Fruit fly (Drosophila melanogaster) whole organism, prepupa: ENCODE data around the gene eEF1alpha2.

Experiments
- CG10631 ChIP-seq: fragments of 200-800 bp; sonication (Bioruptor generic); optimal IDR thresholded peaks from 2 replicates; lab custom pipeline; 2016; ENCODE audit warnings: missing biosample characterization, missing genetic modification characterization
- CG11762 ChIP-seq: fragments of 200-800 bp; sonication (Bioruptor generic); optimal IDR thresholded peaks from 3 replicates; lab custom pipeline; 2016; ENCODE audit warnings: missing biosample characterization, missing genetic modification characterization; ENCODE audit not compliant: insufficient read depth
- CG11902 ChIP-seq: fragments of 200-800 bp; sonication (Bioruptor generic); optimal IDR thresholded peaks from 3 replicates; lab custom pipeline; 2016; ENCODE audit warnings: missing biosample characterization, missing genetic modification characterization
- CG15336 ChIP-seq: fragments of 200-800 bp; sonication (Bioruptor generic); IDR thresholded peaks from 2 replicates; pipeline ENCODE4 v1.3.6; 2022; ENCODE audit warnings: missing biosample characterization, missing genetic modification characterization
- CG3032 ChIP-seq: fragments of 200-800 bp; optimal IDR thresholded peaks from 2 replicates; lab custom pipeline; 2019; ENCODE audit warnings: missing biosample characterization, mild to moderate bottlenecking, missing genetic modification characterization, moderate library complexity
- CG31627 ChIP-seq: fragments of 200-800 bp; sonication (Bioruptor generic); optimal IDR thresholded peaks from 3 replicates; lab custom pipeline; 2016; ENCODE audit warnings: missing biosample characterization, missing genetic modification characterization
- CG32006 ChIP-seq: fragments of 200-800 bp; sonication (Bioruptor generic); optimal IDR thresholded peaks from 3 replicates; lab custom pipeline; 2017; ENCODE audit warnings: missing biosample characterization, mild to moderate bottlenecking, missing genetic modification characterization
- CG34406 ChIP-seq: fragments of 200-800 bp; sonication (Bioruptor generic); optimal IDR thresholded peaks from 3 replicates; lab custom pipeline; 2016; ENCODE audit warnings: missing biosample characterization, missing genetic modification characterization
- CG3919 ChIP-seq: fragments of 200-800 bp; sonication (Bioruptor generic); optimal IDR thresholded peaks from 3 replicates; lab custom pipeline; 2016; ENCODE audit warnings: missing biosample characterization, missing genetic modification characterization
- CG4318 ChIP-seq: fragments of 200-800 bp; sonication (Bioruptor generic); optimal IDR thresholded peaks from 3 replicates; lab custom pipeline; 2017; ENCODE audit warnings: missing biosample characterization, mild to moderate bottlenecking, missing genetic modification characterization
- CG6808 ChIP-seq: fragments of 200-800 bp; sonication (Bioruptor generic); optimal IDR thresholded peaks from 3 replicates; lab custom pipeline; 2017; ENCODE audit warnings: missing biosample characterization, missing genetic modification characterization, mild to moderate bottlenecking, moderate library complexity, missing genetic modification reagents
- CG6854 ChIP-seq: fragments of 200-800 bp; sonication (Bioruptor generic); optimal IDR thresholded peaks from 2 replicates; lab custom pipeline; 2017; ENCODE audit warnings: missing biosample characterization, mild to moderate bottlenecking, missing genetic modification characterization
- CG7368 ChIP-seq: fragments of 200-800 bp; sonication (Bioruptor generic); optimal IDR thresholded peaks from 3 replicates; lab custom pipeline; 2016; ENCODE audit warnings: missing biosample characterization, missing genetic modification characterization
- CG8119 ChIP-seq: fragments of 200-800 bp; sonication (Bioruptor generic); IDR thresholded peaks from 3 replicates; pipeline ENCODE4 v1.3.6; 2022; ENCODE audit warnings: missing biosample characterization, missing genetic modification characterization
- CG8319 ChIP-seq: fragments of 200-800 bp; sonication (Bioruptor generic); optimal IDR thresholded peaks from 3 replicates; lab custom pipeline; 2016; ENCODE audit warnings: missing biosample characterization, missing genetic modification characterization
- Eip78C ChIP-seq: fragments of 200-800 bp; sonication (Bioruptor generic); peaks from one replicate; lab custom pipeline; 2016; ENCODE audit warnings: missing biosample characterization, missing genetic modification characterization
- Eip93F ChIP-seq: fragments of 200-800 bp; sonication (Bioruptor generic); optimal IDR thresholded peaks from 2 replicates; lab custom pipeline; 2016; ENCODE audit warnings: missing biosample characterization, mild to moderate bottlenecking, missing genetic modification characterization
- Ets96B ChIP-seq: fragments of 200-800 bp; optimal IDR thresholded peaks from 2 replicates; lab custom pipeline; 2019; ENCODE audit warnings: missing biosample characterization, mild to moderate bottlenecking, missing genetic modification characterization, moderate library complexity
- Hr39 ChIP-seq: fragments of 200-800 bp; sonication (Bioruptor generic); optimal IDR thresholded peaks from 2 replicates; lab custom pipeline; 2016; ENCODE audit warnings: missing biosample characterization, missing genetic modification characterization
- Hr4 ChIP-seq: fragments of 200-800 bp; sonication (Bioruptor generic); optimal IDR thresholded peaks from 3 replicates; lab custom pipeline; 2016; ENCODE audit warnings: missing biosample characterization, missing genetic modification characterization
- Lpt ChIP-seq: fragments of 200-800 bp; sonication (Bioruptor generic); optimal IDR thresholded peaks from 3 replicates; lab custom pipeline; 2016; ENCODE audit warnings: missing biosample characterization, missing genetic modification characterization
- Met ChIP-seq: fragments of 200-800 bp; sonication (Bioruptor generic); optimal IDR thresholded peaks from 3 replicates; lab custom pipeline; 2016; ENCODE audit warnings: missing biosample characterization, missing genetic modification characterization
- OdsH ChIP-seq: fragments of 200-800 bp; sonication (Bioruptor generic); optimal IDR thresholded peaks from 3 replicates; lab custom pipeline; 2016; ENCODE audit warnings: missing biosample characterization, missing genetic modification characterization
- Smox ChIP-seq: fragments of 200-800 bp; sonication (Bioruptor generic); optimal IDR thresholded peaks from 3 replicates; lab custom pipeline; 2016; ENCODE audit warnings: missing biosample characterization, missing genetic modification characterization
- Sox102F ChIP-seq: fragments of 200-800 bp; sonication (Bioruptor generic); optimal IDR thresholded peaks from 2 replicates; lab custom pipeline; 2016; ENCODE audit warnings: missing biosample characterization, mild to moderate bottlenecking, missing genetic modification characterization
- Sox14 ChIP-seq: fragments of 200-800 bp; sonication (Bioruptor generic); optimal IDR thresholded peaks from 3 replicates; lab custom pipeline; 2016; ENCODE audit warnings: missing biosample characterization, missing genetic modification characterization
- achi ChIP-seq: fragments of 200-800 bp; sonication (Bioruptor generic); optimal IDR thresholded peaks from 3 replicates; lab custom pipeline; 2016; ENCODE audit warnings: missing biosample characterization, missing genetic modification characterization
- acj6 ChIP-seq: fragments of 200-800 bp; sonication (Bioruptor generic); optimal IDR thresholded peaks from 3 replicates; lab custom pipeline; 2016; ENCODE audit warnings: missing biosample characterization, missing genetic modification characterization
- dac ChIP-seq: fragments of 200-800 bp; sonication (Bioruptor generic); optimal IDR thresholded peaks from 2 replicates; lab custom pipeline; 2017; ENCODE audit warnings: missing biosample characterization, mild to moderate bottlenecking, missing genetic modification characterization
- dsx ChIP-seq: fragments of 200-800 bp; optimal IDR thresholded peaks from 3 replicates; lab custom pipeline; 2019; ENCODE audit warnings: missing biosample characterization, mild to moderate bottlenecking, missing genetic modification characterization, moderate library complexity; ENCODE audit not compliant: poor library complexity, severe bottlenecking
- eg ChIP-seq: fragments of 200-800 bp; sonication (Bioruptor generic); IDR thresholded peaks from 3 replicates; pipeline ENCODE4 v1.3.6; 2022; ENCODE audit warnings: missing biosample characterization, missing genetic modification characterization
- esn ChIP-seq: fragments of 200-800 bp; sonication (Bioruptor generic); optimal IDR thresholded peaks from 2 replicates; lab custom pipeline; 2016; ENCODE audit warnings: missing biosample characterization, mild to moderate bottlenecking, missing genetic modification characterization, moderate library complexity
- fd59A ChIP-seq: fragments of 200-800 bp; sonication (Bioruptor generic); optimal IDR thresholded peaks from 2 replicates; lab custom pipeline; 2017; ENCODE audit warnings: missing biosample characterization, mild to moderate bottlenecking, missing genetic modification characterization, missing genetic modification reagents
- fd85E ChIP-seq: fragments of 200-800 bp; sonication (Bioruptor generic); optimal IDR thresholded peaks from 3 replicates; lab custom pipeline; 2016; ENCODE audit warnings: missing biosample characterization, missing genetic modification characterization
- fkh ChIP-seq: fragments of 200-800 bp; sonication (Bioruptor generic); optimal IDR thresholded peaks from 3 replicates; lab custom pipeline; 2017; ENCODE audit warnings: missing biosample characterization, mild to moderate bottlenecking, missing genetic modification characterization, moderate library complexity
- net ChIP-seq: fragments of 200-800 bp; sonication (Bioruptor generic); optimal IDR thresholded peaks from 3 replicates; lab custom pipeline; 2016; ENCODE audit warnings: missing biosample characterization, missing genetic modification characterization
- salr ChIP-seq, 2 experiments: fragments of 200-800 bp; sonication (Bioruptor generic); optimal IDR thresholded peaks; 3 replicates each; lab custom pipeline; 2016 to 2018; ENCODE audit warnings: missing biosample characterization in 2 of 2, missing genetic modification characterization in 2 of 2, mild to moderate bottlenecking in 1 of 2
- spab ChIP-seq: fragments of 200-800 bp; sonication (Bioruptor generic); optimal IDR thresholded peaks from 2 replicates; lab custom pipeline; 2017; ENCODE audit warnings: missing biosample characterization, mild to moderate bottlenecking, missing genetic modification characterization, missing genetic modification reagents
- svp ChIP-seq: fragments of 200-800 bp; sonication (Bioruptor generic); peaks from one replicate; lab custom pipeline; 2016; ENCODE audit warnings: missing biosample characterization, missing genetic modification characterization
- topi ChIP-seq: fragments of 200-800 bp; sonication (Bioruptor generic); optimal IDR thresholded peaks from 3 replicates; lab custom pipeline; 2016; ENCODE audit warnings: missing biosample characterization, missing genetic modification characterization
- vri ChIP-seq: fragments of 200-800 bp; sonication (Bioruptor generic); optimal IDR thresholded peaks from 3 replicates; lab custom pipeline; 2016; ENCODE audit warnings: missing biosample characterization, mild to moderate bottlenecking, missing genetic modification characterization

Gene eEF1alpha2

DNA sequence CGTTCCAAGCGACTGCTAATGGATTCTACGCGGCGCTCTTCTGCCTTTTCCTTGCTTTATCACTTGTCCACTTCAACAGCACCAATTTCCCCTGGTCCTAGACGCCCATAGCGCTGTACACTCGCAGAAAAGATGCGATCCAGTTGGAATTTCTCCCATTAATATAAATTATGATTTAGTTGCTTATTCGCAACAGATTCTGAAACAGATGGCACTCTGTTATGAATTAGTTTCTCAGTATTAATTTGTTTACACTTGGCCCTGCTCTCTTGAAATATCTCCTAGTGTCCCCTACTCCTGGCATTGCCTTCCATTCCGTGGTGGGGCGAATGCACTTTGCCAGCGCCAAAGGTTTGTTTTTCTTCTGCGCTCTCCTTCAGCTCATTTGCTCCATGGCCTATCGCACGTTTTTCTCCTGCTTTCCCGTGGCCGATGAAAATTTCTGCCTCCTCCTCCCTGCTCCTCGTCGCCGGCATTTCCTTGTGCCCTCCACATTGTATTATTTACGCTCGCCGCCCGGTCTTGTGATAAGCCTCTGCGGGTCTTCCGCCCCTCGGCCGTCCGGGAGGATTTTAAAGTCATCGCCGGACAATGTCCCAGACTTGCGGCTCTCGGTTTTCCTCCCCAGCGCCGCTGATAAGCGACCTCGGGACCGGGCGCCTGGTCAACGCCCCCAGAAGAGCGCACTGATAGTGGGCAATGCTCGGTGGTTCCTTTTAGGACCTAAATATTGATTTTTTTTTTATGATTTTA, 31.9 kb upstream of the eEF1alpha2 start (continued):
- TF ChIP-seq CG3032 (tag; lab: Kevin White, UChicago) (peak; percentile 48), CG4318 (GFP tag; lab: Kevin White, UChicago) (peak; percentile 54), Hr39 (GFP tag; lab: Kevin White, UChicago) (no peak)

DNA sequence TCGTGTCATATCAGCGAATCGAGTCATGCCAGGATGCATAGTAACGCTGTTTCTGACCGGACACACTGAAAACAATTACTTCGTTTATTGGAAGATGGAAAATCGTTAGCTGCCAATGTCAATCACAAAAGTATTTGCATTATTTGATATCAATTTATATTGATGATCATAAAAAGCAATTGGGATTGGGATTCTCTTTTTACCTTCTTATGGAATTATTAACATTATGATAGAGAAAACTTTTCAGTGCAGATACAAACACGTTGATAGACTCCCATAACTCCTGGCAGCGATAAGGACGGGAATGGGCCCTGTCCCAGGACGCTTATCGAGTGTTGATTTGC, 31.4 kb upstream of the eEF1alpha2 start:
- TF ChIP-seq fkh, result no peak
- TF ChIP-seq CG10631, result peak; percentile 10
- no peak for TF ChIP-seq spab (GFP tag; lab: Kevin White, UChicago)
- TF ChIP-seq CG32006 (GFP tag; lab: Kevin White, UChicago), result peak; percentile 29
- peak; percentile 61 for TF ChIP-seq svp (GFP tag; lab: Kevin White, UChicago)
- TF ChIP-seq Eip78C (GFP tag; lab: Kevin White, UChicago), result peak; percentile 66
- no peak for TF ChIP-seq CG4318 (GFP tag; lab: Kevin White, UChicago)
- 0 out of 2 replicates have a peak, but pooled peaks have one; percentile 11 for TF ChIP-seq CG15336 (GFP tag; lab: Robert Waterston, UW)
- TF ChIP-seq Hr4 (GFP tag; lab: Kevin White, UChicago), result peak; percentile 22
- peak; percentile 28 for TF ChIP-seq Ets96B (tag; lab: Kevin White, UChicago)
- peak; percentile 14 for TF ChIP-seq topi (GFP tag; lab: Kevin White, UChicago)

DNA sequence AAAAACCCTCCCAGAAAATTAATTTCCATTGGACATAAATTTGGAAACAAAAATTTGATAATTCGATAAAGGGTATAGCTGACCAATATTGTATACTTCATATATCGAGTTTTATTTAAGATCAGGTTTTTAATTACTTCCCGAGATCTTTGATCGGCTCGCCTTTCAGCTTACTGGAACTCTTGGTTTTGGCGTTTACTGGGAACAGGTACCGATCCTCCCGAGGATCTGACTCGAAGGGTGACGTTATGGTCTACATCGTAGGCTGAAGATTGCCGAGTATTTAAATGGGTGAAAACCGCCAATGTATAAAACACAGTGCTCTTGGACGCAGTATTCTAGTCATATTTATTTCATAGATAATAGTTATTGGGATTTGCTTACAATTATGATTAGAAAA, 30.0 kb upstream of the eEF1alpha2 start, which contains the start of gene CG42693:
TSS of gene CG42693 (minus strand) at position 101 of the 400 bp plus-strand sequence.
- TF ChIP-seq Lpt, result no peak
- no peak for TF ChIP-seq Smox (GFP tag; lab: Kevin White, UChicago)
- TF ChIP-seq Met, result no peak
- TF ChIP-seq svp (GFP tag; lab: Kevin White, UChicago), result no peak
- TF ChIP-seq eg, result no peak
- no peak for TF ChIP-seq Sox14 (GFP tag; lab: Kevin White, UChicago)
- no peak for TF ChIP-seq CG10631
- TF ChIP-seq CG8319, result no peak
- no peak for TF ChIP-seq CG32006 (GFP tag; lab: Kevin White, UChicago)
- no peak for TF ChIP-seq CG8119 (GFP tag; lab: Robert Waterston, UW)
- no peak for TF ChIP-seq Eip78C (GFP tag; lab: Kevin White, UChicago)
- TF ChIP-seq fd85E (GFP tag; lab: Kevin White, UChicago), result no peak
- no peak for TF ChIP-seq achi (GFP tag; lab: Kevin White, UChicago)
- no peak for TF ChIP-seq CG15336 (GFP tag; lab: Robert Waterston, UW)
- no peak for TF ChIP-seq Hr4 (GFP tag; lab: Kevin White, UChicago)
- no peak for TF ChIP-seq CG6808 (GFP tag; lab: Kevin White, UChicago)
- TF ChIP-seq OdsH, result no peak
- TF ChIP-seq fkh, result no peak
- TF ChIP-seq dac (GFP tag; lab: Kevin White, UChicago), result no peak
- TF ChIP-seq Hr39 (GFP tag; lab: Kevin White, UChicago), result no peak

- peak; percentile 48 for TF ChIP-seq net (GFP tag; lab: Kevin White, UChicago)
- no peak for TF ChIP-seq dsx (GFP tag; lab: Kevin White, UChicago)
- peak; percentile 68 for TF ChIP-seq Lpt
- TF ChIP-seq CG3919 (GFP tag; lab: Kevin White, UChicago), result peak; percentile 47
- no peak for TF ChIP-seq CG8319
- peak; percentile 77 for TF ChIP-seq Hr4 (GFP tag; lab: Kevin White, UChicago)
- TF ChIP-seq svp (GFP tag; lab: Kevin White, UChicago), result no peak
- peak; percentile 67; the same call in 2 of the 3 replicates for TF ChIP-seq CG8119 (GFP tag; lab: Robert Waterston, UW)
- TF ChIP-seq Hr39 (GFP tag; lab: Kevin White, UChicago), result peak; percentile 46
- no peak for TF ChIP-seq achi (GFP tag; lab: Kevin White, UChicago)
- TF ChIP-seq dac (GFP tag; lab: Kevin White, UChicago), result peak; percentile 74
- peak; percentile 83 for TF ChIP-seq CG15336 (GFP tag; lab: Robert Waterston, UW)
- no peak for TF ChIP-seq CG34406 (GFP tag; lab: Kevin White, UChicago)
- TF ChIP-seq Smox (GFP tag; lab: Kevin White, UChicago), result peak; percentile 16
- peak; percentile 59 for TF ChIP-seq CG4318 (GFP tag; lab: Kevin White, UChicago)
- peak; percentile 46 for TF ChIP-seq esn (GFP tag; lab: Kevin White, UChicago)
- peak; percentile 42 for TF ChIP-seq Met
- TF ChIP-seq CG11902, result no peak
- TF ChIP-seq CG6854 (GFP tag; lab: Kevin White, UChicago), result no peak
- TF ChIP-seq CG6808 (GFP tag; lab: Kevin White, UChicago), result no peak
- TF ChIP-seq CG10631, result peak; percentile 38
- peak; percentile 1 for TF ChIP-seq Sox102F
- TF ChIP-seq acj6, result peak; percentile 21
- TF ChIP-seq Eip93F, result no peak
- TF ChIP-seq fd59A, result no peak
- peak; percentile 44 for TF ChIP-seq CG31627 (GFP tag; lab: Kevin White, UChicago)
- TF ChIP-seq salr (GFP tag; optimal IDR thresholded peaks at IDR 0.05; lab: Kevin White, UChicago), result peak in 1 of 2 experiments; percentile 45
- no peak for TF ChIP-seq CG11762 (GFP tag; lab: Kevin White, UChicago)
- peak; percentile 31 for TF ChIP-seq vri
- TF ChIP-seq eg, result peak; percentile 88
- TF ChIP-seq CG7368 (GFP tag; lab: Kevin White, UChicago), result peak; percentile 8
Measured at dm6 chr3R:31709142-31709541, 29.1 kb upstream of the eEF1alpha2 start.
